Worm (Caenorhabditis elegans) whole organism, L4 larva: ENCODE results near the gene C29A12.1.

Source experiments
- arid-1 ChIP-seq: fragments of 200-800 bp; sonication (Bioruptor generic); conservative IDR thresholded peaks from 2 replicates; pipeline ENCODE4 v1.3.6; 2022; ENCODE audit warnings: missing genetic modification reagents, missing genetic modification characterization, missing compliant biosample characterization
- ceh-44 ChIP-seq: fragments of 200-800 bp; sonication (Bioruptor generic); IDR thresholded peaks from 2 replicates; pipeline ENCODE4 v1.3.6; 2022; ENCODE audit warnings: missing genetic modification reagents, missing genetic modification characterization, missing compliant biosample characterization
- ceh-82 ChIP-seq: sonication (generic microtip); optimal IDR thresholded peaks from 2 replicates; lab custom pipeline; 2017; ENCODE audit warnings: missing biosample characterization, missing genetic modification characterization
- daf-19 ChIP-seq: fragments of 200-800 bp; sonication (Bioruptor generic); conservative IDR thresholded peaks from 2 replicates; pipeline ENCODE4 v1.3.6; 2022; ENCODE audit warnings: missing genetic modification characterization, missing compliant biosample characterization
- gei-8 ChIP-seq: fragments of 200-800 bp; sonication (Bioruptor generic); optimal IDR thresholded peaks from 2 replicates; lab custom pipeline; 2018; ENCODE audit warnings: mild to moderate bottlenecking, missing genetic modification characterization, missing compliant biosample characterization
- lin-15B ChIP-seq: fragments of 150-350 bp; sonication (generic microtip); optimal IDR thresholded peaks from 3 replicates; lab custom pipeline; 2014; ENCODE audit warnings: missing biosample characterization, missing genetic modification characterization
- lir-3 ChIP-seq: sonication (generic microtip); optimal IDR thresholded peaks from 2 replicates; lab custom pipeline; 2016; ENCODE audit warnings: mild to moderate bottlenecking, missing genetic modification characterization, missing compliant biosample characterization
- nhr-111 ChIP-seq: fragments of 200-800 bp; sonication (Bioruptor generic); optimal IDR thresholded peaks from 2 replicates; lab custom pipeline; 2018; ENCODE audit warnings: mild to moderate bottlenecking, missing genetic modification characterization, missing compliant biosample characterization
- nhr-28 ChIP-seq: fragments of 150-350 bp; optimal IDR thresholded peaks from 2 replicates; lab custom pipeline; 2014; ENCODE audit warnings: missing biosample characterization, missing genetic modification characterization
- nhr-76 ChIP-seq: fragments of 150-350 bp; optimal IDR thresholded peaks from 2 replicates; lab custom pipeline; 2014; ENCODE audit warnings: missing biosample characterization, missing genetic modification characterization

DNA sequence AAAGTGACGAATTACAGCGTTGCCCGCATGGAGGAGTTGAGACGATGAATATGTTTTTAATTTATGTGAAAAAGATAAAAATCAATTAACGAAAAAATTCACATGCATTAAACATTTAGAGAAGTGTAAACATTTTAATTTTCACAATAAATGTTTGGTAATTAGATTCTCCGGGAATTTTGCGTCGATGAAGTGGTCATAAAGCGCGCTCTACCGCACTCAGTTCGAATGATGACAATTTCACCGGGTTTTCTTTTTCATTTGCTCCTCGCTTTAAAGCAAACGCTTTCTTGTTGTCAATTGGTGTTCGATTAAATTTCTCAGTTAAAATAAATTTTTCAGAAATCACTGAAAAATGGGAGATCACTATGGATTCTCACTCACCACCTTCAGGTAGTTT, 43.3 kb downstream of the C29A12.1 start, which contains the start of the genes D1054.1 and pas-2:
- TF ChIP-seq ceh-82 (tag; lab: Kevin White, UChicago) (no peak), ceh-44 (GFP tag; lab: Robert Waterston, UW) (no peak), lin-15B (no peak), nhr-111 (no peak), lir-3 (tag; lab: Kevin White, UChicago) (no peak), daf-19 (GFP tag; lab: Robert Waterston, UW) (no peak), nhr-28 (tag; lab: Kevin White, UChicago) (no peak), gei-8 (GFP tag; lab: Kevin White, UChicago) (no peak), nhr-76 (tag; lab: Kevin White, UChicago) (no peak), arid-1 (GFP tag; lab: Robert Waterston, UW) (no peak)
